Fruit fly (Drosophila melanogaster) whole organism, embryonic: ENCODE results near the gene Ltn1.

Experiments
- Ada2b ChIP-seq: fragments of 200-800 bp; sonication (Bioruptor generic); IDR thresholded peaks from 2 replicates; pipeline ENCODE4 v1.3.6; 2022; ENCODE audit warnings: missing biosample characterization, missing genetic modification characterization
- Atf3 ChIP-seq: fragments of 200-800 bp; sonication (Bioruptor generic); optimal IDR thresholded peaks from 3 replicates; lab custom pipeline; 2016; ENCODE audit warnings: missing biosample characterization, missing genetic modification characterization
- CG10321 ChIP-seq: fragments of 200-800 bp; sonication (Bioruptor generic); IDR thresholded peaks from 2 replicates; pipeline ENCODE4 v1.3.6; 2022; ENCODE audit warnings: missing biosample characterization, missing genetic modification characterization
- CG10366 ChIP-seq: fragments of 200-800 bp; sonication (Bioruptor generic); IDR thresholded peaks from 2 replicates; pipeline ENCODE4 v1.3.6; 2022; ENCODE audit warnings: missing biosample characterization, missing genetic modification characterization
- CG10543 ChIP-seq: fragments of 200-800 bp; sonication (Bioruptor generic); optimal IDR thresholded peaks from 3 replicates; lab custom pipeline; 2017; ENCODE audit warnings: missing biosample characterization, mild to moderate bottlenecking, missing genetic modification characterization, moderate library complexity
- CG10565 ChIP-seq: fragments of 200-800 bp; sonication (Bioruptor generic); optimal IDR thresholded peaks from 3 replicates; lab custom pipeline; 2016; ENCODE audit warnings: missing biosample characterization, mild to moderate bottlenecking, missing genetic modification characterization
- CG11456 ChIP-seq: fragments of 200-800 bp; sonication (Bioruptor generic); IDR thresholded peaks from 3 replicates; pipeline ENCODE4 v1.3.6; 2022; ENCODE audit warnings: missing biosample characterization, missing genetic modification characterization
- CG11504 ChIP-seq: fragments of 200-800 bp; sonication (Bioruptor generic); optimal IDR thresholded peaks from 3 replicates; lab custom pipeline; 2019; ENCODE audit warnings: missing biosample characterization, mild to moderate bottlenecking, missing genetic modification characterization, moderate library complexity
- CG11560 ChIP-seq: fragments of 200-800 bp; sonication (Bioruptor generic); IDR thresholded peaks from 3 replicates; pipeline ENCODE4 v1.3.6; 2022; ENCODE audit warnings: missing biosample characterization, missing genetic modification characterization
- CG13775 ChIP-seq: fragments of 200-800 bp; sonication (Bioruptor generic); optimal IDR thresholded peaks from 3 replicates; lab custom pipeline; 2017; ENCODE audit warnings: missing biosample characterization, mild to moderate bottlenecking, missing genetic modification characterization
- CG1529 ChIP-seq: fragments of 200-800 bp; sonication (Bioruptor generic); optimal IDR thresholded peaks from 3 replicates; lab custom pipeline; 2018; ENCODE audit warnings: missing biosample characterization, missing genetic modification characterization
- CG17361 ChIP-seq: fragments of 200-800 bp; sonication (Bioruptor generic); IDR thresholded peaks from 3 replicates; pipeline ENCODE4 v1.3.6; 2022; ENCODE audit warnings: missing biosample characterization, missing genetic modification characterization
- CG30431 ChIP-seq: fragments of 200-800 bp; sonication (Bioruptor generic); optimal IDR thresholded peaks from 2 replicates; lab custom pipeline; 2017; ENCODE audit warnings: missing biosample characterization, missing genetic modification characterization
- CG4730 ChIP-seq: fragments of 200-800 bp; sonication (Bioruptor generic); IDR thresholded peaks from 2 replicates; pipeline ENCODE4 v1.3.6; 2022; ENCODE audit warnings: missing biosample characterization, missing genetic modification characterization
- CG6765 ChIP-seq: fragments of 200-800 bp; sonication (Bioruptor generic); optimal IDR thresholded peaks from 3 replicates; lab custom pipeline; 2017; ENCODE audit warnings: missing biosample characterization, mild to moderate bottlenecking, missing genetic modification characterization
- CG6791 ChIP-seq: fragments of 200-800 bp; sonication (Bioruptor generic); IDR thresholded peaks from 3 replicates; pipeline ENCODE4 v1.3.6; 2022; ENCODE audit warnings: missing biosample characterization, missing genetic modification characterization; ENCODE audit not compliant: partially characterized antibody
- CG7357 ChIP-seq: fragments of 200-800 bp; sonication (Bioruptor generic); IDR thresholded peaks from 3 replicates; pipeline ENCODE4 v1.3.6; 2022; ENCODE audit warnings: missing biosample characterization, missing genetic modification characterization
- CG7786 ChIP-seq: fragments of 200-800 bp; sonication (Bioruptor generic); optimal IDR thresholded peaks from 2 replicates; lab custom pipeline; 2016; ENCODE audit warnings: missing biosample characterization, missing genetic modification characterization
- CG8359 ChIP-seq: fragments of 200-800 bp; sonication (Bioruptor generic); optimal IDR thresholded peaks from 2 replicates; lab custom pipeline; 2017; ENCODE audit warnings: missing biosample characterization, mild to moderate bottlenecking, missing genetic modification characterization, borderline replicate concordance
- Dad ChIP-seq: fragments of 200-800 bp; sonication (Bioruptor generic); optimal IDR thresholded peaks from 3 replicates; lab custom pipeline; 2016; ENCODE audit warnings: missing biosample characterization, missing genetic modification characterization
- Dfd ChIP-seq, 2 experiments: fragments of >200 bp; optimal IDR thresholded peaks; 2 replicates each; lab custom pipeline; 2017; ENCODE audit warnings: missing biosample characterization in 2 of 2, missing genetic modification characterization in 2 of 2
- Doc2 ChIP-seq: fragments of 200-800 bp; sonication (Bioruptor generic); IDR thresholded peaks from 2 replicates; pipeline ENCODE4 v1.3.6; 2022; ENCODE audit warnings: missing biosample characterization, missing genetic modification characterization
- HLH4C ChIP-seq: fragments of 200-800 bp; sonication (Bioruptor generic); IDR thresholded peaks from 3 replicates; pipeline ENCODE4 v1.3.6; 2022; ENCODE audit warnings: missing biosample characterization, missing genetic modification characterization; ENCODE audit not compliant: partially characterized antibody
- Jarid2 ChIP-seq: fragments of 200-800 bp; sonication (Bioruptor generic); optimal IDR thresholded peaks from 3 replicates; lab custom pipeline; 2017; ENCODE audit warnings: mild to moderate bottlenecking, missing biosample characterization, missing genetic modification reagents, missing genetic modification characterization
- Lhr ChIP-seq: fragments of 200-800 bp; sonication (Bioruptor generic); optimal IDR thresholded peaks from 3 replicates; lab custom pipeline; 2017; ENCODE audit warnings: mild to moderate bottlenecking, missing biosample characterization, missing genetic modification reagents, missing genetic modification characterization
- Lpt ChIP-seq: fragments of >200 bp; optimal IDR thresholded peaks from 2 replicates; lab custom pipeline; 2018; ENCODE audit warnings: missing biosample characterization, missing genetic modification characterization
- Med ChIP-seq: fragments of 200-800 bp; sonication (Bioruptor generic); peaks from one replicate; lab custom pipeline; 2016; ENCODE audit warnings: missing biosample characterization, missing genetic modification characterization, mild to moderate bottlenecking, inconsistent platforms, moderate library complexity
- PHDP ChIP-seq: fragments of 200-800 bp; sonication (Bioruptor generic); optimal IDR thresholded peaks from 3 replicates; lab custom pipeline; 2018; ENCODE audit warnings: missing biosample characterization, mild to moderate bottlenecking, missing genetic modification characterization, moderate library complexity
- Stat92E ChIP-seq, 3 experiments: fragments of >200 bp in 2 of 3; fragments of 200-800 bp in 1 of 3; sonication (Bioruptor generic) in 1 of 3; optimal IDR thresholded peaks; 2 replicates each; lab custom pipeline; 2017 to 2019; ENCODE audit warnings: missing biosample characterization in 3 of 3, missing genetic modification characterization in 3 of 3, mild to moderate bottlenecking in 1 of 3, moderate library complexity in 1 of 3
- TFAM ChIP-seq: fragments of 200-800 bp; sonication (Bioruptor generic); optimal IDR thresholded peaks from 2 replicates; lab custom pipeline; 2017; ENCODE audit warnings: missing biosample characterization, missing genetic modification characterization, inconsistent platforms
- Vsx1 ChIP-seq: fragments of 200-800 bp; sonication (Bioruptor generic); optimal IDR thresholded peaks from 2 replicates; lab custom pipeline; 2017; ENCODE audit warnings: missing biosample characterization, mild to moderate bottlenecking, missing genetic modification characterization, missing genetic modification reagents
- ab ChIP-seq: fragments of 200-800 bp; sonication (Bioruptor generic); optimal IDR thresholded peaks from 2 replicates; lab custom pipeline; 2016; ENCODE audit warnings: missing biosample characterization, missing genetic modification characterization
- br ChIP-seq: fragments of >200 bp; optimal IDR thresholded peaks from 2 replicates; lab custom pipeline; 2017
- crp ChIP-seq, 2 experiments: fragments of 200-800 bp; sonication (Bioruptor generic); optimal IDR thresholded peaks; 2 replicates in 1 of 2; 3 replicates in 1 of 2; lab custom pipeline; 2017; ENCODE audit warnings: missing biosample characterization in 2 of 2, missing genetic modification characterization in 2 of 2, mild to moderate bottlenecking in 1 of 2, moderate library complexity in 1 of 2
- en ChIP-seq: fragments of 200-800 bp; sonication (Bioruptor generic); optimal IDR thresholded peaks from 2 replicates; lab custom pipeline; 2016; ENCODE audit warnings: missing biosample characterization, missing genetic modification characterization
- fd96Cb ChIP-seq: fragments of 200-800 bp; sonication (Bioruptor generic); optimal IDR thresholded peaks from 2 replicates; lab custom pipeline; 2018; ENCODE audit warnings: missing biosample characterization, mild to moderate bottlenecking, missing genetic modification characterization, moderate library complexity
- gsb-n ChIP-seq: fragments of 200-800 bp; sonication (Bioruptor generic); optimal IDR thresholded peaks from 3 replicates; lab custom pipeline; 2018; ENCODE audit warnings: missing biosample characterization, mild to moderate bottlenecking, missing genetic modification characterization
- hkb ChIP-seq, 2 experiments: fragments of 200-800 bp in 1 of 2; fragments of >200 bp in 1 of 2; sonication (Bioruptor generic) in 1 of 2; IDR thresholded peaks in 1 of 2; optimal IDR thresholded peaks in 1 of 2; 2 replicates each; pipeline versions ENCODE4 v1.3.6 to Lab custom; 2017 to 2022; ENCODE audit warnings: missing biosample characterization in 1 of 2, missing genetic modification characterization in 1 of 2
- ranshi ChIP-seq: fragments of 200-800 bp; sonication (Bioruptor generic); IDR thresholded peaks from 2 replicates; pipeline ENCODE4 v1.3.6; 2022; ENCODE audit warnings: missing biosample characterization, missing genetic modification characterization
- run ChIP-seq: fragments of 200-800 bp; sonication (Bioruptor generic); optimal IDR thresholded peaks from 3 replicates; lab custom pipeline; 2018; ENCODE audit warnings: missing biosample characterization, mild to moderate bottlenecking, missing genetic modification characterization
- sens-2 ChIP-seq: fragments of 200-800 bp; sonication (Bioruptor generic); IDR thresholded peaks from 2 replicates; pipeline ENCODE4 v1.3.6; 2022; ENCODE audit warnings: missing biosample characterization, missing genetic modification characterization
- sisA ChIP-seq: fragments of 200-800 bp; sonication (Bioruptor generic); IDR thresholded peaks from 2 replicates; pipeline ENCODE4 v1.3.6; 2022; ENCODE audit warnings: missing biosample characterization, missing genetic modification characterization
- sna ChIP-seq: fragments of 200-800 bp; sonication (Bioruptor generic); IDR thresholded peaks from 2 replicates; pipeline ENCODE4 v1.3.6; 2022; ENCODE audit warnings: missing biosample characterization, missing genetic modification characterization; ENCODE audit not compliant: partially characterized antibody
- sob ChIP-seq: fragments of 200-800 bp; sonication (Bioruptor generic); IDR thresholded peaks from 2 replicates; pipeline ENCODE4 v1.3.6; 2022; ENCODE audit warnings: missing biosample characterization, missing genetic modification characterization
- tll ChIP-seq, 2 experiments: fragments of 200-800 bp in 1 of 2; fragments of >200 bp in 1 of 2; sonication (Bioruptor generic) in 1 of 2; optimal IDR thresholded peaks; 2 replicates each; lab custom pipeline; 2017 to 2019; ENCODE audit warnings: missing biosample characterization in 2 of 2, missing genetic modification characterization in 2 of 2, mild to moderate bottlenecking in 1 of 2, moderate library complexity in 1 of 2
- unc-4 ChIP-seq: fragments of 200-800 bp; sonication (Bioruptor generic); IDR thresholded peaks from 2 replicates; pipeline ENCODE4 v1.3.6; 2022; ENCODE audit warnings: missing biosample characterization, missing genetic modification characterization; ENCODE audit not compliant: partially characterized antibody
- wek ChIP-seq: fragments of 200-800 bp; sonication (Bioruptor generic); optimal IDR thresholded peaks from 3 replicates; lab custom pipeline; 2018; ENCODE audit warnings: missing biosample characterization, mild to moderate bottlenecking, missing genetic modification characterization, moderate library complexity
- wor ChIP-seq: fragments of 200-800 bp; sonication (Bioruptor generic); IDR thresholded peaks from 2 replicates; pipeline ENCODE4 v1.3.6; 2022; ENCODE audit warnings: missing biosample characterization, missing genetic modification characterization
- zen ChIP-seq: fragments of 200-800 bp; sonication (Bioruptor generic); optimal IDR thresholded peaks from 3 replicates; lab custom pipeline; 2018; ENCODE audit warnings: missing biosample characterization, mild to moderate bottlenecking, missing genetic modification characterization, moderate library complexity

Gene Ltn1

dm6 chr3L:19516547-19516946 lies 35.5 kb downstream of the Ltn1 start (continued):
- TF ChIP-seq Jarid2, result peak; percentile 73
- peak; percentile 71 for TF ChIP-seq CG7786
- TF ChIP-seq unc-4 (GFP tag; lab: Robert Waterston, UW), result no peak
- TF ChIP-seq hkb (optimal IDR thresholded peaks at IDR 0.05; lab: Kevin White, UChicago), result no peak
- TF ChIP-seq hkb (GFP tag; IDR thresholded peaks at IDR 0.05; lab: Robert Waterston, UW), result no peak; the same call in 1 of the 2 replicates
- TF ChIP-seq sens-2 (GFP tag; lab: Robert Waterston, UW), result peak; percentile 87
- TF ChIP-seq PHDP, result no peak
- TF ChIP-seq CG7357 (GFP tag; lab: Robert Waterston, UW), result peak; percentile 76
- TF ChIP-seq wor (GFP tag; lab: Robert Waterston, UW), result peak; percentile 60
- TF ChIP-seq Med (GFP tag; lab: Kevin White, UChicago), result peak; percentile 99
- TF ChIP-seq CG11456 (GFP tag; lab: Robert Waterston, UW), result peak; percentile 99
- TF ChIP-seq CG11560, result peak; percentile 77; the same call in 2 of the 3 replicates
- no peak for TF ChIP-seq Lpt (GFP tag; lab: Kevin White, UChicago)
- peak; percentile 59 for TF ChIP-seq ab
- no peak for TF ChIP-seq Stat92E (GFP tag; optimal IDR thresholded peaks at IDR 0.05; lab: Kevin White, UChicago)
- TF ChIP-seq Atf3 (GFP tag; lab: Kevin White, UChicago), result peak; percentile 79
- peak; percentile 80; the same call in 1 of the 2 replicates for TF ChIP-seq Ada2b (GFP tag; lab: Robert Waterston, UW)
- TF ChIP-seq gsb-n (tag; lab: Kevin White, UChicago), result peak; percentile 78
- TF ChIP-seq Doc2 (GFP tag; lab: Robert Waterston, UW), result peak; percentile 93
- peak; percentile 84 for TF ChIP-seq CG13775 (GFP tag; lab: Kevin White, UChicago)
- TF ChIP-seq Dad, result peak; percentile 92
- peak; percentile 48 for TF ChIP-seq CG1529 (GFP tag; lab: Kevin White, UChicago)
- TF ChIP-seq zen (tag; lab: Kevin White, UChicago), result peak; percentile 89
- TF ChIP-seq tll (GFP tag; optimal IDR thresholded peaks at IDR 0.05; lab: Kevin White, UChicago), result peak in 1 of 2 experiments; percentile 28
- peak; percentile 80 for TF ChIP-seq CG11504 (tag; lab: Kevin White, UChicago)
- peak; percentile 27 for TF ChIP-seq TFAM (GFP tag; lab: Kevin White, UChicago)
- peak; percentile 78 for TF ChIP-seq CG8359 (GFP tag; lab: Kevin White, UChicago)
- peak; percentile 45; the same call in 1 of the 3 replicates for TF ChIP-seq HLH4C (GFP tag; lab: Robert Waterston, UW)
- TF ChIP-seq wek, result peak; percentile 76
- peak; percentile 75 for TF ChIP-seq CG6791
- peak; percentile 90 for TF ChIP-seq CG6765 (GFP tag; lab: Kevin White, UChicago)
- peak; percentile 86 for TF ChIP-seq CG17361 (GFP tag; lab: Robert Waterston, UW)
- TF ChIP-seq run, result no peak
- TF ChIP-seq br (lab: Kevin White, UChicago), result no peak
- peak; percentile 89 for TF ChIP-seq ranshi
- TF ChIP-seq CG10565 (GFP tag; lab: Kevin White, UChicago), result peak; percentile 76
- peak; percentile 83 for TF ChIP-seq Lhr (GFP tag; lab: Kevin White, UChicago)
- TF ChIP-seq sisA (GFP tag; lab: Robert Waterston, UW), result peak; percentile 91
- TF ChIP-seq CG30431 (GFP tag; lab: Kevin White, UChicago), result peak; percentile 91
- TF ChIP-seq en (GFP tag; lab: Kevin White, UChicago), result peak; percentile 90
- no peak for TF ChIP-seq sna
- peak; percentile 84 for TF ChIP-seq Vsx1 (GFP tag; lab: Kevin White, UChicago)
- TF ChIP-seq CG10321 (GFP tag; lab: Robert Waterston, UW), result peak; percentile 74
- TF ChIP-seq CG4730 (GFP tag; lab: Robert Waterston, UW), result peak; percentile 95
- TF ChIP-seq crp (GFP tag; optimal IDR thresholded peaks at IDR 0.05; lab: Kevin White, UChicago), result peak in 1 of 2 experiments; percentile 50
- TF ChIP-seq Dfd (GFP tag; optimal IDR thresholded peaks at IDR 0.05; lab: Kevin White, UChicago), result peak in 1 of 2 experiments; percentile 17
- peak; percentile 91 for TF ChIP-seq CG10366
- TF ChIP-seq CG10543 (GFP tag; lab: Kevin White, UChicago), result peak; percentile 87
- peak; percentile 97 for TF ChIP-seq sob (GFP tag; lab: Robert Waterston, UW)
- peak; percentile 78 for TF ChIP-seq fd96Cb (tag; lab: Kevin White, UChicago)
